Fruit fly (Drosophila melanogaster) Kc167 (cell line): Measurements from ENCODE around the gene CG31200.

Experiments used
- Myc ChIP-seq: fragments of >200 bp; optimal IDR thresholded peaks from 2 replicates; lab custom pipeline; 2017; ENCODE audit warnings: missing external identifiers
- insv ChIP-seq: fragments of >200 bp; optimal IDR thresholded peaks from 3 replicates; lab custom pipeline; 2018; ENCODE audit warnings: missing external identifiers
- psq ChIP-seq: fragments of >200 bp; optimal IDR thresholded peaks from 2 replicates; lab custom pipeline; 2017; ENCODE audit warnings: missing external identifiers
- ttk ChIP-seq: sonication (Bioruptor generic); optimal IDR thresholded peaks from 2 replicates; lab custom pipeline; 2017; ENCODE audit warnings: missing external identifiers

DNA sequence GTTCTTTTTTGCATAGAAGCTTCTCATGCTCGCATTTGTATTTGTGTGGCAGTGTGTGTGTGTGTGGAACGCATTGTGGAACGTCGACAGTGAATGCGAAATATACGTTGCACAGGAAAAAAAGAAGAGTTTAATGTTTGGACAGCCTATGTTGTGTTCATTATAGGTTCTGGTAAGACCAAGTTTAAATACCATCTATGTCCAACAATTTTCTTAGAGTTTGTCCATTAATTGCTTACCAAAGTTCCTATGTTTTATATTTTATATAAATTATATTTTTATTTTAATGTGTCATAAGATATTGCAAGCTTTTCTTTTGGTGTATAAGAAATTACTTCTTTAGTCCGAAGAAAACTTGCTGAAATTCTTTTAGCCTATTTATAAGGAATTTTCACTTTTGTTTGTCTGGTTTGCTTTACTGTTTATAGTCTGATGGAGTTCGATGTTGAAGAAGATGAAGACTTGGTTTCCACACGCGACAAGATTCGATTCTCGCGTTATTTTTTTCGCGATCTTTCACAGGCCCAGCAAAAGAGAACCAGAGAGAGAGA, 37.0 kb upstream of the CG31200 start:
- TF ChIP-seq ttk (lab: Kevin White, UChicago) = no peak
- TF ChIP-seq insv (lab: Kevin White, UChicago) = no peak
- TF ChIP-seq Myc (lab: Kevin White, UChicago) = no peak
- no peak for TF ChIP-seq psq
